Fruit fly (Drosophila melanogaster): Measurements from ENCODE around the gene mRpL21.

Gene mRpL21

DNA sequence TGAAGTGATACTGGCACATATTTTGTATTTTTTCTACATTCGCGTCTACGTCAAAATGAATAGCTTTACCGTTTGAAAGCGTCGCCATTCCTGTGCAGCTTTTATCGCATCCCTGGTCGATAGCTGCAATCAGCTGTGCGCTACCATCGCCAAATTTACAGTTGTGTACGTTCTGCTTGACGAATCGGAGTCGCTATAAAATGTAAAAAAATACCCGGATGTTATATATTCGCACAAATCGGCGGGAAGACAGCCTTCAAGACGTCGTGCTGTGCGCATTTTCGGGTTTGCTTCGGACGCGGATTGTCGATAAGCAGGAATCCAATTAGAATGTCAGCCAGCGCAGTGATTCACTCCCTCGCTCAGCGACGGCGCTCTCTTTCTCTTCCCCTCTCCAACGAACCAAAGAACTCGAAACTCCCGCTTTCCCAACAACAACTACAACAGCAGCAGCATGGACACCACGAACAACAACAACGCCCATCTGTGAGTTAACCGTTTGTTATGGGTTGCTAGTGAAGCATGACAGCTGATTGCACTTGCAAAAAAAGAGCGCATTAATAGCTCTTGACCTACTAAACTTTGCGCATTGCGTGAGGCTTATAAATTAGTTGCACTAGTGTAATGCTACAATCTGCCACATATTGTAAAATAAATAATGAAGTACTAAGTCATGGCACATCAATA, 39.9 kb upstream of the mRpL21 start (continued):
- TF ChIP-seq CG10366 (GFP tag; IDR thresholded peaks at IDR 0.05), result no peak
- no peak for TF ChIP-seq CG17612 (GFP tag; IDR thresholded peaks at IDR 0.05)
- no peak for TF ChIP-seq Oli (tag; optimal IDR thresholded peaks at IDR 0.05)
- TF ChIP-seq CG11723 (GFP tag; optimal IDR thresholded peaks at IDR 0.05), result no peak
- TF ChIP-seq CG4854 (GFP tag; optimal IDR thresholded peaks at IDR 0.05), result no peak
- peak; percentile 62 for TF ChIP-seq Lhr (GFP tag; optimal IDR thresholded peaks at IDR 0.05)
- TF ChIP-seq CG4360 (GFP tag; IDR thresholded peaks at IDR 0.05), result peak; percentile 99
- no peak for TF ChIP-seq Ravus (GFP tag; IDR thresholded peaks at IDR 0.05)
- TF ChIP-seq Rfx (GFP tag; IDR thresholded peaks at IDR 0.05), result no peak
- TF ChIP-seq CG11560 (tag; IDR thresholded peaks at IDR 0.05), result no peak; the same call in 2 of the 3 replicates
- no peak for TF ChIP-seq CG10462 (GFP tag; optimal IDR thresholded peaks at IDR 0.05)
- no peak for TF ChIP-seq mam (GFP tag; optimal IDR thresholded peaks at IDR 0.05)
- no peak for TF ChIP-seq fd102C (GFP tag; optimal IDR thresholded peaks at IDR 0.05)
- no peak for TF ChIP-seq phol (tag; optimal IDR thresholded peaks at IDR 0.05)
- TF ChIP-seq CG30431 (GFP tag; optimal IDR thresholded peaks at IDR 0.05), result no peak
- peak; percentile 3 for TF ChIP-seq Blimp-1 (GFP tag; optimal IDR thresholded peaks at IDR 0.05)
- peak; percentile 38 for TF ChIP-seq Myb (GFP tag; optimal IDR thresholded peaks at IDR 0.05)
- no peak for TF ChIP-seq Kr (GFP tag; optimal IDR thresholded peaks at IDR 0.05)
- no peak for TF ChIP-seq CG17361 (GFP tag; IDR thresholded peaks at IDR 0.05)
- TF ChIP-seq CG7556 (GFP tag; optimal IDR thresholded peaks at IDR 0.05), result no peak
- no peak for TF ChIP-seq Usf (GFP tag; optimal IDR thresholded peaks at IDR 0.05)
- no peak for TF ChIP-seq vnd (GFP tag; IDR thresholded peaks at IDR 0.05; ENCODE audit: partially characterized antibody)
- peak; percentile 20 for TF ChIP-seq zf30C (GFP tag; optimal IDR thresholded peaks at IDR 0.05)
- no peak for TF ChIP-seq al (GFP tag; IDR thresholded peaks at IDR 0.05)
- TF ChIP-seq CG12299 (tag; optimal IDR thresholded peaks at IDR 0.05), result peak; percentile 55
- TF ChIP-seq odd (GFP tag; optimal IDR thresholded peaks at IDR 0.05), result no peak
- TF ChIP-seq TFAM (GFP tag; optimal IDR thresholded peaks at IDR 0.05), result no peak
- TF ChIP-seq ERR (GFP tag; optimal IDR thresholded peaks at IDR 0.05), result no peak
- no peak for TF ChIP-seq kni (GFP tag; optimal IDR thresholded peaks at IDR 0.05)
- TF ChIP-seq CG1529 (GFP tag; optimal IDR thresholded peaks at IDR 0.05), result no peak
- TF ChIP-seq Drgx (GFP tag; IDR thresholded peaks at IDR 0.05), result 0 out of 2 replicates have a peak, but pooled peaks have one; percentile 36
- no peak for TF ChIP-seq chif (GFP tag; optimal IDR thresholded peaks at IDR 0.05)
- no peak for TF ChIP-seq tgo (GFP tag; IDR thresholded peaks at IDR 0.05)
- no peak for TF ChIP-seq CHES-1-like (GFP tag; optimal IDR thresholded peaks at IDR 0.05)
- TF ChIP-seq CG9932 (GFP tag; IDR thresholded peaks at IDR 0.05), result no peak
- no peak for TF ChIP-seq mld (GFP tag; IDR thresholded peaks at IDR 0.05; ENCODE audit: partially characterized antibody)
- TF ChIP-seq Fer2 (tag; optimal IDR thresholded peaks at IDR 0.05), result no peak
- TF ChIP-seq dpn (GFP tag; optimal IDR thresholded peaks at IDR 0.05), result no peak
- TF ChIP-seq CG3407 (GFP tag; optimal IDR thresholded peaks at IDR 0.05), result no peak
- TF ChIP-seq Max (GFP tag; optimal IDR thresholded peaks at IDR 0.05), result no peak
- no peak for TF ChIP-seq CG30020 (tag; optimal IDR thresholded peaks at IDR 0.05)
- TF ChIP-seq CG10147 (GFP tag; optimal IDR thresholded peaks at IDR 0.05), result peak; percentile 19
- TF ChIP-seq Gug (GFP tag; IDR thresholded peaks at IDR 0.05), result no peak
- TF ChIP-seq onecut (GFP tag; IDR thresholded peaks at IDR 0.05), result no peak
- no peak for TF ChIP-seq CG4282 (GFP tag; optimal IDR thresholded peaks at IDR 0.05)
- TF ChIP-seq CG12744 (GFP tag; optimal IDR thresholded peaks at IDR 0.05), result no peak
- no peak for TF ChIP-seq tio (GFP tag; optimal IDR thresholded peaks at IDR 0.05)
- no peak for TF ChIP-seq esg (GFP tag; conservative IDR thresholded peaks at IDR 0.05)
- no peak for TF ChIP-seq zen2 (GFP tag; IDR thresholded peaks at IDR 0.05; ENCODE audit: partially characterized antibody)
- no peak for TF ChIP-seq Lpt (GFP tag; optimal IDR thresholded peaks at IDR 0.05)
- TF ChIP-seq CG2202 (tag; optimal IDR thresholded peaks at IDR 0.05), result no peak
